Worm (Caenorhabditis elegans): ENCODE measurements around the gene Y7A9A.1.

ce11 chrIV:16233028-16233427, 36.2 kb downstream of the Y7A9A.1 start, which contains the start of the genes hpa-1 and irld-39:
- no peak for TF ChIP-seq skn-1 (tag; optimal IDR thresholded peaks at IDR 0.05)
- TF ChIP-seq hmg-11 (tag; optimal IDR thresholded peaks at IDR 0.05): no peak
- TF ChIP-seq egl-27 (tag; optimal IDR thresholded peaks at IDR 0.05): no peak
- TF ChIP-seq unc-62 (GFP tag; optimal IDR thresholded peaks at IDR 0.05): no peak
- TF ChIP-seq tbx-2 (tag; optimal IDR thresholded peaks at IDR 0.05): no peak
